Fruit fly (Drosophila melanogaster) whole organism, embryonic: ENCODE measurements around the gene p-cup.

Source experiments
- ATbp ChIP-seq: fragments of 200-800 bp; sonication (Bioruptor generic); optimal IDR thresholded peaks from 2 replicates; lab custom pipeline; 2017; ENCODE audit warnings: missing biosample characterization, mild to moderate bottlenecking, missing genetic modification characterization, missing genetic modification reagents
- CG10209 ChIP-seq: fragments of 200-800 bp; sonication (Bioruptor generic); optimal IDR thresholded peaks from 3 replicates; lab custom pipeline; 2017; ENCODE audit warnings: missing biosample characterization, mild to moderate bottlenecking, missing genetic modification characterization, missing genetic modification reagents
- CG11504 ChIP-seq: fragments of 200-800 bp; sonication (Bioruptor generic); optimal IDR thresholded peaks from 3 replicates; lab custom pipeline; 2019; ENCODE audit warnings: missing biosample characterization, mild to moderate bottlenecking, missing genetic modification characterization, moderate library complexity
- CG12391 ChIP-seq: fragments of 200-800 bp; sonication (Bioruptor generic); optimal IDR thresholded peaks from 3 replicates; lab custom pipeline; 2018; ENCODE audit warnings: missing biosample characterization, mild to moderate bottlenecking, missing genetic modification characterization, moderate library complexity
- CG16815 ChIP-seq: fragments of 200-800 bp; sonication (Bioruptor generic); optimal IDR thresholded peaks from 3 replicates; lab custom pipeline; 2017; ENCODE audit warnings: missing biosample characterization, mild to moderate bottlenecking, missing genetic modification characterization
- CG17359 ChIP-seq: fragments of 200-800 bp; sonication (Bioruptor generic); optimal IDR thresholded peaks from 3 replicates; lab custom pipeline; 2018; ENCODE audit warnings: missing biosample characterization, mild to moderate bottlenecking, missing genetic modification characterization, moderate library complexity
- CG2199 ChIP-seq: fragments of 200-800 bp; sonication (Bioruptor generic); IDR thresholded peaks from 3 replicates; pipeline ENCODE4 v1.3.6; 2022; ENCODE audit warnings: missing biosample characterization, missing genetic modification characterization
- CG31441 ChIP-seq: fragments of 200-800 bp; sonication (Bioruptor generic); IDR thresholded peaks from 2 replicates; pipeline ENCODE4 v1.3.6; 2022; ENCODE audit warnings: missing biosample characterization, missing genetic modification characterization
- CG32767 ChIP-seq: fragments of 200-800 bp; sonication (Bioruptor generic); IDR thresholded peaks from 2 replicates; pipeline ENCODE4 v1.3.6; 2022; ENCODE audit warnings: missing biosample characterization, missing genetic modification characterization
- CG6272 ChIP-seq: fragments of 200-800 bp; sonication (Bioruptor generic); IDR thresholded peaks from 2 replicates; pipeline ENCODE4 v1.3.6; 2022; ENCODE audit warnings: missing biosample characterization, missing genetic modification characterization
- CG7839 ChIP-seq: fragments of 200-800 bp; sonication (Bioruptor generic); optimal IDR thresholded peaks from 3 replicates; lab custom pipeline; 2018; ENCODE audit warnings: missing biosample characterization, mild to moderate bottlenecking, missing genetic modification characterization, moderate library complexity
- CG9437 ChIP-seq: fragments of 200-800 bp; sonication (Bioruptor generic); optimal IDR thresholded peaks from 2 replicates; lab custom pipeline; 2018; ENCODE audit warnings: missing biosample characterization, mild to moderate bottlenecking, missing genetic modification characterization
- Dad ChIP-seq: fragments of 200-800 bp; sonication (Bioruptor generic); optimal IDR thresholded peaks from 3 replicates; lab custom pipeline; 2016; ENCODE audit warnings: missing biosample characterization, missing genetic modification characterization
- Dbx ChIP-seq: fragments of 200-800 bp; sonication (Bioruptor generic); IDR thresholded peaks from 3 replicates; pipeline ENCODE4 v1.3.6; 2022; ENCODE audit warnings: missing biosample characterization, missing genetic modification characterization
- Doc2 ChIP-seq: fragments of 200-800 bp; sonication (Bioruptor generic); IDR thresholded peaks from 2 replicates; pipeline ENCODE4 v1.3.6; 2022; ENCODE audit warnings: missing biosample characterization, missing genetic modification characterization
- E2f1 ChIP-seq: fragments of 200-800 bp; sonication (Bioruptor generic); IDR thresholded peaks from 2 replicates; pipeline ENCODE4 v1.3.6; 2022; ENCODE audit warnings: missing biosample characterization, missing genetic modification characterization
- Eip74EF ChIP-seq, 2 experiments: fragments of 200-800 bp in 1 of 2; fragments of >200 bp in 1 of 2; sonication (Bioruptor generic) in 1 of 2; optimal IDR thresholded peaks; 2 replicates each; lab custom pipeline; 2017 to 2019; ENCODE audit warnings: missing biosample characterization in 2 of 2, missing genetic modification characterization in 2 of 2, mild to moderate bottlenecking in 1 of 2, moderate library complexity in 1 of 2
- MBD-R2 ChIP-seq: fragments of 200-800 bp; sonication (Bioruptor generic); IDR thresholded peaks from 2 replicates; pipeline ENCODE4 v1.3.6; 2022; ENCODE audit warnings: missing biosample characterization, missing genetic modification characterization
- Mad ChIP-seq: fragments of 200-800 bp; sonication (Bioruptor generic); optimal IDR thresholded peaks from 2 replicates; lab custom pipeline; 2016; ENCODE audit warnings: missing biosample characterization, missing genetic modification characterization
- Rfx ChIP-seq: fragments of 200-800 bp; sonication (Bioruptor generic); IDR thresholded peaks from 2 replicates; pipeline ENCODE4 v1.3.6; 2022; ENCODE audit warnings: missing biosample characterization, missing genetic modification characterization
- Scr ChIP-seq: fragments of 200-800 bp; sonication (Bioruptor generic); IDR thresholded peaks from 2 replicates; pipeline ENCODE4 v1.3.6; 2022; ENCODE audit warnings: missing biosample characterization, missing genetic modification characterization; ENCODE audit not compliant: partially characterized antibody
- Side ChIP-seq: fragments of 200-800 bp; sonication (Bioruptor generic); optimal IDR thresholded peaks from 2 replicates; lab custom pipeline; 2016; ENCODE audit warnings: missing biosample characterization, missing genetic modification characterization
- TFAM ChIP-seq: fragments of 200-800 bp; sonication (Bioruptor generic); optimal IDR thresholded peaks from 2 replicates; lab custom pipeline; 2017; ENCODE audit warnings: missing biosample characterization, missing genetic modification characterization, inconsistent platforms
- YL-1 ChIP-seq: fragments of 200-800 bp; sonication (Bioruptor generic); optimal IDR thresholded peaks from 3 replicates; lab custom pipeline; 2017; ENCODE audit warnings: missing biosample characterization, mild to moderate bottlenecking, missing genetic modification characterization
- ab ChIP-seq: fragments of 200-800 bp; sonication (Bioruptor generic); optimal IDR thresholded peaks from 2 replicates; lab custom pipeline; 2016; ENCODE audit warnings: missing biosample characterization, missing genetic modification characterization
- ara ChIP-seq: fragments of 200-800 bp; sonication (Bioruptor generic); IDR thresholded peaks from 2 replicates; pipeline ENCODE4 v1.3.6; 2022; ENCODE audit warnings: missing biosample characterization, missing genetic modification characterization
- ase ChIP-seq: fragments of 200-800 bp; sonication (Bioruptor generic); IDR thresholded peaks from 3 replicates; pipeline ENCODE4 v1.3.6; 2022; ENCODE audit warnings: missing biosample characterization, missing genetic modification characterization
- bcd ChIP-seq: fragments of 200-800 bp; sonication (Bioruptor generic); optimal IDR thresholded peaks from 2 replicates; lab custom pipeline; 2017; ENCODE audit warnings: missing biosample characterization, mild to moderate bottlenecking, missing genetic modification characterization
- chif ChIP-seq, 2 experiments: fragments of 200-800 bp; sonication (Bioruptor generic); optimal IDR thresholded peaks; 3 replicates each; lab custom pipeline; 2016; ENCODE audit warnings: missing biosample characterization in 2 of 2, missing genetic modification characterization in 2 of 2
- ci ChIP-seq: fragments of 200-800 bp; sonication (Bioruptor generic); IDR thresholded peaks from 3 replicates; pipeline ENCODE4 v1.3.6; 2022; ENCODE audit warnings: missing biosample characterization, missing genetic modification characterization
- corto ChIP-seq: fragments of 200-800 bp; sonication (Bioruptor generic); optimal IDR thresholded peaks from 2 replicates; lab custom pipeline; 2016; ENCODE audit warnings: missing biosample characterization, mild to moderate bottlenecking, missing genetic modification characterization, moderate library complexity
- dysf ChIP-seq: fragments of 200-800 bp; sonication (Bioruptor generic); IDR thresholded peaks from 3 replicates; pipeline ENCODE4 v1.3.6; 2022; ENCODE audit warnings: missing biosample characterization, missing genetic modification characterization
- ems ChIP-seq: fragments of 200-800 bp; sonication (Bioruptor generic); optimal IDR thresholded peaks from 3 replicates; lab custom pipeline; 2016; ENCODE audit warnings: missing biosample characterization, missing genetic modification characterization
- en ChIP-seq: fragments of 200-800 bp; sonication (Bioruptor generic); optimal IDR thresholded peaks from 2 replicates; lab custom pipeline; 2016; ENCODE audit warnings: missing biosample characterization, missing genetic modification characterization
- fd96Cb ChIP-seq: fragments of 200-800 bp; sonication (Bioruptor generic); optimal IDR thresholded peaks from 2 replicates; lab custom pipeline; 2018; ENCODE audit warnings: missing biosample characterization, mild to moderate bottlenecking, missing genetic modification characterization, moderate library complexity
- gem ChIP-seq: fragments of 200-800 bp; sonication (Bioruptor generic); optimal IDR thresholded peaks from 2 replicates; lab custom pipeline; 2019; ENCODE audit warnings: missing biosample characterization, mild to moderate bottlenecking, missing genetic modification characterization, moderate library complexity
- grau ChIP-seq: fragments of 200-800 bp; optimal IDR thresholded peaks from 3 replicates; lab custom pipeline; 2019; ENCODE audit warnings: missing biosample characterization, mild to moderate bottlenecking, missing genetic modification characterization, moderate library complexity
- gsb ChIP-seq: fragments of 200-800 bp; sonication (Bioruptor generic); IDR thresholded peaks from 2 replicates; pipeline ENCODE4 v1.3.6; 2022; ENCODE audit warnings: missing biosample characterization, missing genetic modification characterization
- hth ChIP-seq: fragments of >200 bp; optimal IDR thresholded peaks from 2 replicates; lab custom pipeline; 2017; ENCODE audit warnings: inconsistent platforms
- kni ChIP-seq: fragments of 200-800 bp; sonication (Bioruptor generic); optimal IDR thresholded peaks from 3 replicates; lab custom pipeline; 2017; ENCODE audit warnings: mild to moderate bottlenecking, missing biosample characterization, missing genetic modification reagents, missing genetic modification characterization
- maf-S ChIP-seq: fragments of 200-800 bp; sonication (Bioruptor generic); optimal IDR thresholded peaks from 2 replicates; lab custom pipeline; 2016; ENCODE audit warnings: missing biosample characterization, missing genetic modification characterization
- oc ChIP-seq: fragments of 200-800 bp; sonication (Bioruptor generic); optimal IDR thresholded peaks from 2 replicates; lab custom pipeline; 2018; ENCODE audit warnings: missing biosample characterization, mild to moderate bottlenecking, missing genetic modification characterization, moderate library complexity
- odd ChIP-seq: fragments of 200-800 bp; sonication (Bioruptor generic); optimal IDR thresholded peaks from 2 replicates; lab custom pipeline; 2017; ENCODE audit warnings: missing biosample characterization, mild to moderate bottlenecking, missing genetic modification characterization
- onecut ChIP-seq: fragments of 200-800 bp; sonication (Bioruptor generic); IDR thresholded peaks from 2 replicates; pipeline ENCODE4 v1.3.6; 2022; ENCODE audit warnings: missing biosample characterization, missing genetic modification characterization
- ro ChIP-seq: fragments of 200-800 bp; sonication (Bioruptor generic); IDR thresholded peaks from 2 replicates; pipeline ENCODE4 v1.3.6; 2022; ENCODE audit warnings: missing biosample characterization, missing genetic modification characterization
- sisA ChIP-seq: fragments of 200-800 bp; sonication (Bioruptor generic); IDR thresholded peaks from 2 replicates; pipeline ENCODE4 v1.3.6; 2022; ENCODE audit warnings: missing biosample characterization, missing genetic modification characterization
- tll ChIP-seq, 2 experiments: fragments of 200-800 bp in 1 of 2; fragments of >200 bp in 1 of 2; sonication (Bioruptor generic) in 1 of 2; optimal IDR thresholded peaks; 2 replicates each; lab custom pipeline; 2017 to 2019; ENCODE audit warnings: missing biosample characterization in 2 of 2, missing genetic modification characterization in 2 of 2, mild to moderate bottlenecking in 1 of 2, moderate library complexity in 1 of 2
- trem ChIP-seq: fragments of 200-800 bp; optimal IDR thresholded peaks from 3 replicates; lab custom pipeline; 2019; ENCODE audit warnings: missing biosample characterization, mild to moderate bottlenecking, missing genetic modification characterization, moderate library complexity
- usp ChIP-seq: fragments of >200 bp; optimal IDR thresholded peaks from 2 replicates; lab custom pipeline; 2017; ENCODE audit warnings: missing biosample characterization, missing genetic modification characterization
- zf30C ChIP-seq: fragments of 200-800 bp; sonication (Bioruptor generic); optimal IDR thresholded peaks from 3 replicates; lab custom pipeline; 2018; ENCODE audit warnings: missing biosample characterization, mild to moderate bottlenecking, missing genetic modification characterization
- zfh2 ChIP-seq: fragments of 200-800 bp; sonication (Bioruptor generic); optimal IDR thresholded peaks from 2 replicates; lab custom pipeline; 2016; ENCODE audit warnings: missing biosample characterization, missing genetic modification characterization

p-cup gene

dm6 chrX:17491184-17491583 lies 42.6 kb upstream of the p-cup start (continued):
- TF ChIP-seq en (GFP tag; lab: Kevin White, UChicago) (peak; percentile 10), sisA (GFP tag; lab: Robert Waterston, UW) (peak; percentile 66), CG32767 (0 out of 2 replicates have a peak, but pooled peaks have one; percentile 28), grau (tag; lab: Kevin White, UChicago) (peak; percentile 56), CG9437 (GFP tag; lab: Kevin White, UChicago) (no peak), ro (peak; percentile 34; the same call in 1 of the 2 replicates), Scr (GFP tag; lab: Robert Waterston, UW) (no peak), odd (GFP tag; lab: Kevin White, UChicago) (peak; percentile 20), hth (lab: Kevin White, UChicago) (no peak), TFAM (GFP tag; lab: Kevin White, UChicago) (no peak), MBD-R2 (peak; percentile 15; the same call in 1 of the 2 replicates), corto (GFP tag; lab: Kevin White, UChicago) (peak; percentile 91), CG6272 (GFP tag; lab: Robert Waterston, UW) (no peak), Side (no peak), trem (tag; lab: Kevin White, UChicago) (peak; percentile 15), zf30C (no peak), Doc2 (GFP tag; lab: Robert Waterston, UW) (no peak), tll (GFP tag; optimal IDR thresholded peaks at IDR 0.05; lab: Kevin White, UChicago) (no peak), CG12391 (tag; lab: Kevin White, UChicago) (peak; percentile 62), Mad (GFP tag; lab: Kevin White, UChicago) (no peak), Dad (GFP tag; lab: Kevin White, UChicago) (no peak), CG16815 (peak; percentile 51), ci (GFP tag; lab: Robert Waterston, UW) (peak; percentile 88), ara (GFP tag; lab: Robert Waterston, UW) (peak; percentile 80), CG2199 (GFP tag; lab: Robert Waterston, UW) (peak; percentile 64; the same call in 1 of the 3 replicates), fd96Cb (tag; lab: Kevin White, UChicago) (peak; percentile 57), CG17359 (tag; lab: Kevin White, UChicago) (peak; percentile 58), kni (GFP tag; lab: Kevin White, UChicago) (no peak), gsb (GFP tag; lab: Robert Waterston, UW) (no peak), CG31441 (GFP tag; lab: Robert Waterston, UW) (peak; percentile 49; the same call in 1 of the 2 replicates), oc (tag; lab: Kevin White, UChicago) (peak; percentile 24), ems (GFP tag; lab: Kevin White, UChicago) (peak; percentile 39), ab (no peak), ase (GFP tag; lab: Robert Waterston, UW) (0 out of 3 replicates have a peak, but pooled peaks have one; percentile 43), onecut (GFP tag; lab: Robert Waterston, UW) (peak; percentile 26; the same call in 1 of the 2 replicates), Eip74EF (GFP tag; optimal IDR thresholded peaks at IDR 0.05; lab: Kevin White, UChicago) (peak in 1 of 2 experiments; percentile 16), CG10209 (GFP tag; lab: Kevin White, UChicago) (peak; percentile 41), usp (GFP tag; lab: Kevin White, UChicago) (no peak), maf-S (GFP tag; lab: Kevin White, UChicago) (no peak), Dbx (GFP tag; lab: Robert Waterston, UW) (peak; percentile 54; the same call in 2 of the 3 replicates), zfh2 (peak; percentile 23), ATbp (GFP tag; lab: Kevin White, UChicago) (peak; percentile 49), bcd (GFP tag; lab: Kevin White, UChicago) (peak; percentile 45), YL-1 (no peak), E2f1 (GFP tag; lab: Robert Waterston, UW) (peak; percentile 68), CG7839 (peak; percentile 70), dysf (GFP tag; lab: Robert Waterston, UW) (peak; percentile 71), chif (GFP tag; optimal IDR thresholded peaks at IDR 0.05; lab: Kevin White, UChicago) (peak; percentile 55 to 59), Rfx (peak; percentile 55), CG11504 (tag; lab: Kevin White, UChicago) (peak; percentile 73), gem (tag; lab: Kevin White, UChicago) (peak; percentile 72)
